Worm (Caenorhabditis elegans) whole organism, L1 larva: ENCODE data around the gene glb-25.
A peak's percentile ranks its signal among the peaks of the same experiment; 100 is the strongest.

Source experiments
- C16A3.4 ChIP-seq: fragments of 150-350 bp; optimal IDR thresholded peaks from 2 replicates; lab custom pipeline; 2014; ENCODE audit warnings: missing biosample characterization, missing genetic modification characterization
- Y116A8C.19 ChIP-seq: sonication (generic microtip); optimal IDR thresholded peaks from 2 replicates; lab custom pipeline; 2016; ENCODE audit warnings: missing compliant biosample characterization, missing genetic modification characterization, borderline replicate concordance
- alr-1 ChIP-seq: fragments of 200-800 bp; sonication (Bioruptor generic); optimal IDR thresholded peaks from 2 replicates; lab custom pipeline; 2018; ENCODE audit warnings: borderline replicate concordance, mild to moderate bottlenecking, missing genetic modification characterization, missing compliant biosample characterization
- ceh-88 ChIP-seq: fragments of 200-800 bp; sonication (Bioruptor generic); IDR thresholded peaks from 2 replicates; pipeline ENCODE4 v1.3.6; 2022; ENCODE audit warnings: missing genetic modification characterization, missing compliant biosample characterization
- dpl-1 ChIP-seq, 3 experiments: fragments of 150-350 bp in 2 of 3; sonication (generic microtip) in 1 of 3; optimal IDR thresholded peaks; 2 replicates each; lab custom pipeline; 2014 to 2017; ENCODE audit warnings: missing biosample characterization in 3 of 3, missing genetic modification characterization in 3 of 3, missing genetic modification reagents in 3 of 3
- dsc-1 ChIP-seq: sonication (generic microtip); optimal IDR thresholded peaks from 2 replicates; lab custom pipeline; 2016; ENCODE audit warnings: mild to moderate bottlenecking, missing genetic modification characterization, missing compliant biosample characterization
- efl-1 ChIP-seq, 4 experiments: fragments of 150-350 bp; optimal IDR thresholded peaks in 3 of 4; peaks in 1 of 4; 1 replicate in 1 of 4; 2 replicates in 3 of 4; lab custom pipeline; 2014; ENCODE audit warnings: missing biosample characterization in 2 of 4, missing genetic modification characterization in 2 of 4, missing genetic modification reagents in 2 of 4
- elt-2 ChIP-seq: sonication (generic microtip); optimal IDR thresholded peaks from 2 replicates; lab custom pipeline; 2016; ENCODE audit warnings: missing genetic modification characterization, mild to moderate bottlenecking, inconsistent platforms, missing compliant biosample characterization, missing genetic modification reagents
- elt-3 ChIP-seq, 6 experiments: fragments of 150-350 bp in 1 of 6; sonication (generic microtip); optimal IDR thresholded peaks; 2 replicates each; lab custom pipeline; 2017 to 2018; ENCODE audit warnings: missing biosample characterization in 6 of 6, missing genetic modification characterization in 6 of 6, inconsistent platforms in 1 of 6
- ets-5 ChIP-seq: fragments of 200-800 bp; sonication (Bioruptor generic); IDR thresholded peaks from 2 replicates; pipeline ENCODE4 v1.3.6; 2022; ENCODE audit warnings: missing genetic modification characterization, missing compliant biosample characterization
- fkh-4 ChIP-seq: sonication (generic microtip); optimal IDR thresholded peaks from 2 replicates; lab custom pipeline; 2016; ENCODE audit warnings: missing compliant biosample characterization, missing genetic modification characterization, borderline replicate concordance
- fos-1 ChIP-seq: fragments of 150-350 bp; optimal IDR thresholded peaks from 2 replicates; lab custom pipeline; 2014; ENCODE audit warnings: missing biosample characterization, missing genetic modification characterization
- hlh-4 ChIP-seq: sonication (generic microtip); optimal IDR thresholded peaks from 2 replicates; lab custom pipeline; 2016; ENCODE audit warnings: mild to moderate bottlenecking, missing genetic modification characterization, missing compliant biosample characterization
- hpl-2 ChIP-seq: fragments of 150-350 bp; optimal IDR thresholded peaks from 2 replicates; lab custom pipeline; 2014; ENCODE audit warnings: missing biosample characterization, missing genetic modification reagents, missing genetic modification characterization
- irx-1 ChIP-seq: sonication (generic microtip); optimal IDR thresholded peaks from 2 replicates; lab custom pipeline; 2016; ENCODE audit warnings: missing genetic modification characterization, missing compliant biosample characterization
- lin-14 ChIP-seq: fragments of 200-800 bp; sonication (Bioruptor generic); optimal IDR thresholded peaks from 2 replicates; lab custom pipeline; 2018; ENCODE audit warnings: mild to moderate bottlenecking, missing genetic modification characterization, moderate library complexity, missing compliant biosample characterization
- lin-39 ChIP-seq: fragments of 150-350 bp; optimal IDR thresholded peaks from 2 replicates; lab custom pipeline; 2014; ENCODE audit warnings: missing biosample characterization, missing genetic modification reagents, missing genetic modification characterization
- lir-3 ChIP-seq: sonication (generic microtip); optimal IDR thresholded peaks from 2 replicates; lab custom pipeline; 2016; ENCODE audit warnings: mild to moderate bottlenecking, missing genetic modification characterization, moderate library complexity, missing compliant biosample characterization; ENCODE audit not compliant: poor library complexity
- mef-2 ChIP-seq: fragments of 150-350 bp; optimal IDR thresholded peaks from 2 replicates; lab custom pipeline; 2014; ENCODE audit warnings: missing biosample characterization, missing genetic modification characterization
- mep-1 ChIP-seq: fragments of 150-350 bp; optimal IDR thresholded peaks from 2 replicates; lab custom pipeline; 2014; ENCODE audit warnings: missing biosample characterization, missing genetic modification characterization
- nhr-11 ChIP-seq: fragments of 150-350 bp; optimal IDR thresholded peaks from 2 replicates; lab custom pipeline; 2014; ENCODE audit warnings: missing biosample characterization, missing genetic modification characterization
- nhr-12 ChIP-seq: sonication (generic microtip); optimal IDR thresholded peaks from 2 replicates; lab custom pipeline; 2017; ENCODE audit warnings: missing biosample characterization, missing genetic modification characterization
- nhr-237 ChIP-seq: fragments of 150-350 bp; optimal IDR thresholded peaks from 2 replicates; lab custom pipeline; 2014; ENCODE audit warnings: missing biosample characterization, missing genetic modification characterization
- nhr-47 ChIP-seq: sonication (generic microtip); optimal IDR thresholded peaks from 2 replicates; lab custom pipeline; 2016; ENCODE audit warnings: mild to moderate bottlenecking, missing genetic modification characterization, moderate library complexity, missing compliant biosample characterization
- nhr-71 ChIP-seq: sonication (generic microtip); optimal IDR thresholded peaks from 2 replicates; lab custom pipeline; 2016; ENCODE audit warnings: mild to moderate bottlenecking, missing genetic modification characterization, moderate library complexity, missing compliant biosample characterization
- pag-3 ChIP-seq: sonication (generic microtip); optimal IDR thresholded peaks from 2 replicates; lab custom pipeline; 2017; ENCODE audit warnings: missing genetic modification characterization, mild to moderate bottlenecking, missing compliant biosample characterization, antibody characterized with exemption, borderline replicate concordance; ENCODE audit not compliant: insufficient read depth
- pqm-1 ChIP-seq: sonication (generic microtip); optimal IDR thresholded peaks from 3 replicates; lab custom pipeline; 2017; ENCODE audit warnings: missing biosample characterization, missing genetic modification characterization
- rnt-1 ChIP-seq: sonication (generic microtip); optimal IDR thresholded peaks from 2 replicates; lab custom pipeline; 2016; ENCODE audit warnings: mild to moderate bottlenecking, missing genetic modification characterization, moderate library complexity, missing compliant biosample characterization
- skn-1 ChIP-seq: fragments of 150-350 bp; optimal IDR thresholded peaks from 2 replicates; lab custom pipeline; 2014; ENCODE audit warnings: missing biosample characterization, missing genetic modification characterization
- snu-23 ChIP-seq: sonication (generic microtip); optimal IDR thresholded peaks from 2 replicates; lab custom pipeline; 2016; ENCODE audit warnings: missing genetic modification characterization, missing compliant biosample characterization
- sup-37 ChIP-seq: fragments of 200-800 bp; sonication (Bioruptor generic); optimal IDR thresholded peaks from 2 replicates; lab custom pipeline; 2018; ENCODE audit warnings: mild to moderate bottlenecking, missing genetic modification characterization, missing compliant biosample characterization
- tbx-2 ChIP-seq: sonication (generic microtip); optimal IDR thresholded peaks from 2 replicates; lab custom pipeline; 2016; ENCODE audit warnings: missing genetic modification characterization, missing compliant biosample characterization
- tlp-1 ChIP-seq: fragments of 150-350 bp; optimal IDR thresholded peaks from 2 replicates; lab custom pipeline; 2014; ENCODE audit warnings: missing biosample characterization, missing genetic modification characterization
- vab-15 ChIP-seq: sonication (generic microtip); optimal IDR thresholded peaks from 2 replicates; lab custom pipeline; 2017; ENCODE audit warnings: missing genotype, mild to moderate bottlenecking, missing genetic modification characterization, missing compliant biosample characterization
- xbp-1 ChIP-seq: sonication (generic microtip); optimal IDR thresholded peaks from 2 replicates; lab custom pipeline; 2016; ENCODE audit warnings: missing genetic modification characterization, missing compliant biosample characterization
- zag-1 ChIP-seq: fragments of 150-350 bp; optimal IDR thresholded peaks from 2 replicates; lab custom pipeline; 2014; ENCODE audit warnings: missing biosample characterization, missing genetic modification characterization
- zip-4 ChIP-seq: fragments of 200-800 bp; sonication (Bioruptor generic); optimal IDR thresholded peaks from 2 replicates; lab custom pipeline; 2018; ENCODE audit warnings: mild to moderate bottlenecking, missing genetic modification characterization, moderate library complexity, missing compliant biosample characterization

Gene glb-25

ce11 chrV:1975049-1975448, 37.0 kb downstream of the glb-25 start, which contains the start of gene fbxa-201:
fbxa-201 (plus strand) TSS chrV:1975349.
- no peak for TF ChIP-seq lin-14

- TF ChIP-seq dpl-1 (GFP tag; optimal IDR thresholded peaks at IDR 0.05; lab: Kevin White, UChicago) (no peak), mep-1 (no peak), elt-2 (tag; lab: Kevin White, UChicago) (no peak), lin-39 (no peak), Y116A8C.19 (tag; lab: Kevin White, UChicago) (no peak)
Measured at ce11 chrV:1978968-1979367, 40.9 kb downstream of the glb-25 start, which contains the start of gene T08B1.4. T08B1.4 (plus strand) TSS chrV:1979268.

ce11 chrV:1986954-1987353, 48.9 kb downstream of the glb-25 start, which contains the start of gene T08B1.1:
T08B1.1 (minus strand) TSS chrV:1987045.
- TF ChIP-seq pqm-1 (tag; lab: Kevin White, UChicago) (no peak), elt-2 (tag; lab: Kevin White, UChicago) (peak; percentile 80)

ce11 chrV:1989220-1989619, 51.2 kb downstream of the glb-25 start:
- TF ChIP-seq elt-2 (tag; lab: Kevin White, UChicago) (peak; percentile 31), nhr-12 (tag; lab: Kevin White, UChicago) (no peak), sup-37 (GFP tag; lab: Kevin White, UChicago) (no peak), elt-3 (tag; optimal IDR thresholded peaks at IDR 0.05; lab: Kevin White, UChicago) (no peak)

ce11 chrV:1991381-1991780, 53.3 kb downstream of the glb-25 start:
- no peak for TF ChIP-seq efl-1 (optimal IDR thresholded peaks at IDR 0.05; lab: Kevin White, UChicago)
- peak in 1 of 2 experiments; percentile 64 for TF ChIP-seq efl-1 (GFP tag; optimal IDR thresholded peaks at IDR 0.05 in 1 of 2; lab: Kevin White, UChicago)
- TF ChIP-seq Y116A8C.19 (tag; lab: Kevin White, UChicago): no peak

ce11 chrV:1992515-1992968, 54.5 kb downstream of the glb-25 start, which contains the start of gene tnt-4:
tnt-4 (minus strand) TSS chrV:1992918.
- no peak for TF ChIP-seq zip-4
- TF ChIP-seq nhr-237 (tag; lab: Kevin White, UChicago): no peak
- TF ChIP-seq mef-2 (tag; lab: Kevin White, UChicago): no peak
- TF ChIP-seq pag-3 (tag; lab: Kevin White, UChicago): no peak
- no peak for TF ChIP-seq alr-1
- TF ChIP-seq snu-23 (GFP tag; lab: Kevin White, UChicago): no peak
- no peak for TF ChIP-seq tlp-1 (tag; lab: Kevin White, UChicago)

- TF ChIP-seq tbx-2 (no peak), skn-1 (tag; lab: Kevin White, UChicago) (no peak), nhr-11 (no peak), hlh-4 (tag; lab: Kevin White, UChicago) (no peak), efl-1 (optimal IDR thresholded peaks at IDR 0.05; lab: Kevin White, UChicago) (no peak), efl-1 (GFP tag; optimal IDR thresholded peaks at IDR 0.05 in 1 of 2; lab: Kevin White, UChicago) (no peak), ets-5 (GFP tag; lab: Robert Waterston, UW) (no peak), lin-14 (peak; percentile 49), ceh-88 (GFP tag; lab: Robert Waterston, UW) (no peak), xbp-1 (tag; lab: Kevin White, UChicago) (no peak), pqm-1 (tag; lab: Kevin White, UChicago) (no peak), zag-1 (tag; lab: Kevin White, UChicago) (no peak), mep-1 (no peak), irx-1 (tag; lab: Kevin White, UChicago) (no peak), fos-1 (no peak), mef-2 (tag; lab: Kevin White, UChicago) (no peak), lir-3 (no peak), elt-3 (tag; optimal IDR thresholded peaks at IDR 0.05; lab: Kevin White, UChicago) (peak in 3 of 6 experiments; percentile 32 to 56 (median 37)), lin-39 (no peak), elt-2 (tag; lab: Kevin White, UChicago) (peak; percentile 45), nhr-71 (tag; lab: Kevin White, UChicago) (peak; percentile 2), fkh-4 (no peak), vab-15 (tag; lab: Kevin White, UChicago) (no peak), C16A3.4 (tag; lab: Kevin White, UChicago) (no peak), rnt-1 (tag; lab: Kevin White, UChicago) (no peak), dsc-1 (tag; lab: Kevin White, UChicago) (no peak), hpl-2 (no peak), nhr-47 (tag; lab: Kevin White, UChicago) (no peak)
Measured at ce11 chrV:1998358-1998757, 60.3 kb downstream of the glb-25 start.
